Worm (Caenorhabditis elegans) whole organism, mixed stage, embryonic: ENCODE results near the gene Y17G9B.5.

Experiments used
- ceh-43 ChIP-seq: fragments of 200-800 bp; sonication (Bioruptor generic); optimal IDR thresholded peaks from 2 replicates; lab custom pipeline; 2018; ENCODE audit warnings: mild to moderate bottlenecking, missing genetic modification characterization, moderate library complexity, missing compliant biosample characterization
- ceh-83 ChIP-seq: fragments of 200-800 bp; sonication (Bioruptor generic); optimal IDR thresholded peaks from 2 replicates; lab custom pipeline; 2018; ENCODE audit warnings: mild to moderate bottlenecking, missing genetic modification characterization, missing compliant biosample characterization
- ces-1 ChIP-seq: fragments of 150-350 bp; optimal IDR thresholded peaks from 2 replicates; lab custom pipeline; 2014; ENCODE audit warnings: missing biosample characterization, missing genetic modification reagents, missing genetic modification characterization
- lsy-2 ChIP-seq: fragments of 150-350 bp; optimal IDR thresholded peaks from 2 replicates; lab custom pipeline; 2014; ENCODE audit warnings: missing biosample characterization, missing genetic modification characterization
- mep-1 ChIP-seq: fragments of 150-350 bp; optimal IDR thresholded peaks from 2 replicates; lab custom pipeline; 2017; ENCODE audit warnings: missing biosample characterization, missing genetic modification reagents, missing genetic modification characterization, inconsistent platforms
- nhr-12 ChIP-seq: fragments of 150-350 bp; optimal IDR thresholded peaks from 2 replicates; lab custom pipeline; 2014; ENCODE audit warnings: missing biosample characterization, missing genetic modification characterization
- nhr-237 ChIP-seq: fragments of 150-350 bp; optimal IDR thresholded peaks from 2 replicates; lab custom pipeline; 2014; ENCODE audit warnings: missing biosample characterization, missing genetic modification characterization
- pha-4 ChIP-seq: fragments of 150-350 bp; optimal IDR thresholded peaks from 2 replicates; lab custom pipeline; 2018; ENCODE audit warnings: missing biosample characterization, missing genetic modification reagents, missing genetic modification characterization
- sem-2 ChIP-seq: fragments of 200-800 bp; sonication (Bioruptor generic); optimal IDR thresholded peaks from 2 replicates; lab custom pipeline; 2018; ENCODE audit warnings: mild to moderate bottlenecking, missing genetic modification characterization, missing compliant biosample characterization
- snpc-4 ChIP-seq: fragments of 150-350 bp; optimal IDR thresholded peaks from 2 replicates; lab custom pipeline; 2014; ENCODE audit warnings: missing biosample characterization, missing genetic modification characterization
- unc-62 ChIP-seq: fragments of 150-350 bp; optimal IDR thresholded peaks from 2 replicates; lab custom pipeline; 2014; ENCODE audit warnings: missing biosample characterization, missing genetic modification reagents, missing genetic modification characterization
- ztf-11 ChIP-seq: fragments of 150-350 bp; optimal IDR thresholded peaks from 2 replicates; lab custom pipeline; 2014; ENCODE audit warnings: missing biosample characterization, missing genetic modification characterization

DNA sequence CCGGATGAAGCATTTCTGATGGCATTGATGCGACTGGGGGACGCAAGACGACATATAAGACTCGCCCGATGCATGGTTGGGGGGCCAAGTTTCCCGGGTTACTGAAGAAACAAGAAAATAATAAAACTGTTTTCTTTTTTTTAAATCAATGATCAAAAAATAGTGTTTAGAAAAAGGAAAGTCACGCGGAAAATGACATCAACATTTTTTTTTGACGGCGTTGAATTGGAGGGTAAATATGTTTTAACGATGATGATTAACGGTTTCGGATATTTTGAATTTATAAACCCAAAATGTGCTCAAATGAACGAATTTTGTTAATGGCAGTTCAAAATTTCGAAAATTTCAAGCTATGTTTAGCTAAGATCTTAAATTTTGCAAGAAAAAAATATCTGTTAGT, 46.1 kb upstream of the Y17G9B.5 start, which contains the start of gene ogdh-1:
- TF ChIP-seq ceh-43 = no peak
- TF ChIP-seq snpc-4 = no peak
- TF ChIP-seq ceh-83 = no peak
- no peak for TF ChIP-seq mep-1 (tag; lab: Kevin White, UChicago)
- TF ChIP-seq ces-1 (GFP tag; lab: Kevin White, UChicago) = no peak
- no peak for TF ChIP-seq sem-2 (GFP tag; lab: Kevin White, UChicago)
- TF ChIP-seq lsy-2 (tag; lab: Kevin White, UChicago) = no peak
- no peak for TF ChIP-seq nhr-237 (tag; lab: Kevin White, UChicago)
- TF ChIP-seq nhr-12 (tag; lab: Kevin White, UChicago) = no peak
- TF ChIP-seq unc-62 (GFP tag; lab: Kevin White, UChicago) = no peak
- TF ChIP-seq ztf-11 = no peak
- no peak for TF ChIP-seq pha-4 (tag; lab: Kevin White, UChicago)
